Worm (Caenorhabditis elegans) whole organism, L4/young adult: Measurements from ENCODE around the gene ZK470.6.

Experiments
- dao-5 ChIP-seq: sonication (generic microtip); optimal IDR thresholded peaks from 2 replicates; lab custom pipeline; 2016; ENCODE audit warnings: missing genotype, missing genetic modification characterization, moderate library complexity, missing compliant biosample characterization
- him-1 ChIP-seq: sonication (generic microtip); optimal IDR thresholded peaks from 2 replicates; lab custom pipeline; 2016; ENCODE audit warnings: missing genotype, missing genetic modification reagents, missing genetic modification characterization, missing compliant biosample characterization

- TF ChIP-seq him-1 (tag; lab: Kevin White, UChicago) (no peak), dao-5 (tag; lab: Kevin White, UChicago) (no peak)
Observed at ce11 chrX:4134855-4135254, 42.4 kb downstream of the ZK470.6 start, which contains the start of gene ZK470.2.
